Worm (Caenorhabditis elegans) whole organism, mixed stage, embryonic: ENCODE data around the gene srw-9.

Experiments used
- blmp-1 ChIP-seq: fragments of 150-350 bp; optimal IDR thresholded peaks from 2 replicates; lab custom pipeline; 2014; ENCODE audit warnings: missing biosample characterization, missing genetic modification characterization
- ceh-83 ChIP-seq: fragments of 200-800 bp; sonication (Bioruptor generic); optimal IDR thresholded peaks from 2 replicates; lab custom pipeline; 2018; ENCODE audit warnings: mild to moderate bottlenecking, missing genetic modification characterization, missing compliant biosample characterization
- lin-13 ChIP-seq: fragments of 150-350 bp; optimal IDR thresholded peaks from 2 replicates; lab custom pipeline; 2014; ENCODE audit warnings: missing biosample characterization, missing genetic modification characterization
- lsy-2 ChIP-seq: fragments of 150-350 bp; optimal IDR thresholded peaks from 2 replicates; lab custom pipeline; 2014; ENCODE audit warnings: missing biosample characterization, missing genetic modification characterization
- nhr-12 ChIP-seq: fragments of 150-350 bp; optimal IDR thresholded peaks from 2 replicates; lab custom pipeline; 2014; ENCODE audit warnings: missing biosample characterization, missing genetic modification characterization
- pha-4 ChIP-seq: fragments of 150-350 bp; optimal IDR thresholded peaks from 2 replicates; lab custom pipeline; 2018; ENCODE audit warnings: missing biosample characterization, missing genetic modification reagents, missing genetic modification characterization
- unc-62 ChIP-seq: fragments of 150-350 bp; optimal IDR thresholded peaks from 2 replicates; lab custom pipeline; 2014; ENCODE audit warnings: missing biosample characterization, missing genetic modification reagents, missing genetic modification characterization
- zip-8 ChIP-seq: fragments of 150-350 bp; optimal IDR thresholded peaks from 2 replicates; lab custom pipeline; 2014; ENCODE audit warnings: missing biosample characterization, missing genetic modification characterization

DNA sequence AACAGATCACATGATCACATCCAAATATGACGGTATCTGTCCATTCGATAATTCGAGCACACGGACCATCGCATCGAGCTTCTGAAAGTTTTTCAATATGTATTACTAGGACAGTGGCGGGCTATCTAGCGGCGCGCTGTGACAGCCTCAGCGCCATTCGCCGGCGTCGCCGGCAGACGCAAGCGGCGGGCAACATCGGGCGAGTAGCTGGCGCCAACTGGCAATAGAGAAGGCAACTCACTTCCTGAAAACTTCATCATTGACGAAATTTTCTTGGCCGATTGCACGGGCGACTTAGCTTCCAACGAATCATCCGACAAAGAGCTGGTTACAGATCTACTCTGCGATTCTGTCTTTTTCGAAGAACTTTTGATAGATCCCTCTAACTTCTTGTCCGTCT lies 30.8 kb downstream of the srw-9 start:
- TF ChIP-seq blmp-1 (no peak), nhr-12 (tag; lab: Kevin White, UChicago) (no peak), lsy-2 (tag; lab: Kevin White, UChicago) (no peak), zip-8 (tag; lab: Kevin White, UChicago) (no peak), pha-4 (no peak), ceh-83 (GFP tag; lab: Kevin White, UChicago) (no peak), unc-62 (GFP tag; lab: Kevin White, UChicago) (no peak), lin-13 (tag; lab: Kevin White, UChicago) (no peak)
